Worm (Caenorhabditis elegans) whole organism, L3 larva: Measurements from ENCODE around the gene ZK938.3.
"Not testable (repeated sequence)": the region's sequence is repeated elsewhere in the genome, so short reads cannot be mapped to it uniquely, and the experiment has no call there.

Experiments used
- ZK546.5 ChIP-seq: sonication (generic microtip); optimal IDR thresholded peaks from 2 replicates; lab custom pipeline; 2017; ENCODE audit warnings: missing biosample characterization, missing genetic modification characterization
- aly-2 ChIP-seq: fragments of 150-350 bp; optimal IDR thresholded peaks from 2 replicates; lab custom pipeline; 2014; ENCODE audit warnings: missing biosample characterization, missing genetic modification characterization
- ama-1 ChIP-seq: fragments of 150-350 bp; optimal IDR thresholded peaks from 2 replicates; lab custom pipeline; 2018
- ceh-28 ChIP-seq: fragments of 150-350 bp; optimal IDR thresholded peaks from 2 replicates; lab custom pipeline; 2014; ENCODE audit warnings: missing biosample characterization, missing genetic modification reagents, missing genetic modification characterization
- ceh-82 ChIP-seq: fragments of 150-350 bp; optimal IDR thresholded peaks from 2 replicates; lab custom pipeline; 2014; ENCODE audit warnings: missing biosample characterization, missing genetic modification characterization
- ceh-9 ChIP-seq: sonication (generic microtip); optimal IDR thresholded peaks from 2 replicates; lab custom pipeline; 2018; ENCODE audit warnings: missing biosample characterization, missing genetic modification characterization
- daf-12 ChIP-seq: fragments of 150-350 bp; optimal IDR thresholded peaks from 2 replicates; lab custom pipeline; 2014; ENCODE audit warnings: missing biosample characterization, missing genetic modification reagents, missing genetic modification characterization
- egl-27 ChIP-seq: sonication (generic microtip); optimal IDR thresholded peaks from 4 replicates; lab custom pipeline; 2017; ENCODE audit warnings: missing biosample characterization, missing genetic modification reagents, missing genetic modification characterization
- egl-5 ChIP-seq: fragments of 150-350 bp; optimal IDR thresholded peaks from 2 replicates; lab custom pipeline; 2017; ENCODE audit warnings: missing biosample characterization, missing genetic modification reagents, missing genetic modification characterization, inconsistent platforms
- elt-1 ChIP-seq: fragments of 150-350 bp; optimal IDR thresholded peaks from 2 replicates; lab custom pipeline; 2014; ENCODE audit warnings: missing biosample characterization, missing genetic modification characterization
- elt-3 ChIP-seq, 3 experiments: fragments of 150-350 bp in 1 of 3; sonication (generic microtip) in 2 of 3; optimal IDR thresholded peaks; 2 replicates in 2 of 3; 4 replicates in 1 of 3; lab custom pipeline; 2014 to 2017; ENCODE audit warnings: missing biosample characterization in 3 of 3, missing genetic modification characterization in 3 of 3
- eor-1 ChIP-seq, 2 experiments: fragments of 150-350 bp; optimal IDR thresholded peaks; 2 replicates each; lab custom pipeline; 2014 to 2018; ENCODE audit warnings: missing biosample characterization in 2 of 2, missing genetic modification characterization in 2 of 2
- fkh-10 ChIP-seq: sonication (generic microtip); optimal IDR thresholded peaks from 2 replicates; lab custom pipeline; 2017; ENCODE audit warnings: missing biosample characterization, missing genetic modification reagents, missing genetic modification characterization
- fkh-2 ChIP-seq: fragments of 150-350 bp; optimal IDR thresholded peaks from 2 replicates; lab custom pipeline; 2014; ENCODE audit warnings: missing biosample characterization, missing genetic modification reagents, missing genetic modification characterization
- hmg-11 ChIP-seq: sonication (generic microtip); optimal IDR thresholded peaks from 2 replicates; lab custom pipeline; 2016; ENCODE audit warnings: missing genetic modification characterization, missing compliant biosample characterization
- jun-1 ChIP-seq: fragments of 150-350 bp; optimal IDR thresholded peaks from 2 replicates; lab custom pipeline; 2014; ENCODE audit warnings: missing biosample characterization, missing genetic modification reagents, missing genetic modification characterization
- lsy-12 ChIP-seq: sonication (generic microtip); optimal IDR thresholded peaks from 2 replicates; lab custom pipeline; 2016; ENCODE audit warnings: mild to moderate bottlenecking, missing genetic modification characterization, missing compliant biosample characterization
- mdl-1 ChIP-seq: fragments of 150-350 bp; optimal IDR thresholded peaks from 2 replicates; lab custom pipeline; 2014; ENCODE audit warnings: missing biosample characterization, missing genetic modification characterization
- mml-1 ChIP-seq: fragments of 150-350 bp; sonication (generic microtip); optimal IDR thresholded peaks from 3 replicates; lab custom pipeline; 2014; ENCODE audit warnings: missing biosample characterization, missing genetic modification characterization
- nfya-1 ChIP-seq: sonication (generic microtip); optimal IDR thresholded peaks from 2 replicates; lab custom pipeline; 2017; ENCODE audit warnings: missing genetic modification characterization, mild to moderate bottlenecking, missing compliant biosample characterization, antibody characterized with exemption, moderate library complexity; ENCODE audit not compliant: insufficient read depth
- nhr-12 ChIP-seq: fragments of 150-350 bp; optimal IDR thresholded peaks from 2 replicates; lab custom pipeline; 2014; ENCODE audit warnings: missing biosample characterization, missing genetic modification characterization
- nhr-237 ChIP-seq: fragments of 150-350 bp; optimal IDR thresholded peaks from 2 replicates; lab custom pipeline; 2014; ENCODE audit warnings: missing biosample characterization, missing genetic modification characterization
- nhr-67 ChIP-seq: fragments of 150-350 bp; optimal IDR thresholded peaks from 2 replicates; lab custom pipeline; 2014; ENCODE audit warnings: missing biosample characterization, missing genetic modification characterization
- pha-4 ChIP-seq: fragments of 150-350 bp; optimal IDR thresholded peaks from 2 replicates; lab custom pipeline; 2014; ENCODE audit warnings: missing biosample characterization, missing genetic modification reagents, missing genetic modification characterization
- pqm-1 ChIP-seq: fragments of 150-350 bp; optimal IDR thresholded peaks from 2 replicates; lab custom pipeline; 2017; ENCODE audit warnings: missing biosample characterization, missing genetic modification characterization, inconsistent platforms
- skn-1 ChIP-seq: fragments of 150-350 bp; optimal IDR thresholded peaks from 2 replicates; lab custom pipeline; 2014; ENCODE audit warnings: missing biosample characterization, missing genetic modification characterization
- snpc-4 ChIP-seq: fragments of 150-350 bp; optimal IDR thresholded peaks from 2 replicates; lab custom pipeline; 2014; ENCODE audit warnings: missing biosample characterization, missing genetic modification characterization
- tbx-2 ChIP-seq: sonication (generic microtip); optimal IDR thresholded peaks from 2 replicates; lab custom pipeline; 2016; ENCODE audit warnings: mild to moderate bottlenecking, missing genetic modification characterization, missing compliant biosample characterization
- zag-1 ChIP-seq: fragments of 150-350 bp; optimal IDR thresholded peaks from 2 replicates; lab custom pipeline; 2014; ENCODE audit warnings: missing biosample characterization, missing genetic modification characterization

ZK938.3 gene

DNA sequence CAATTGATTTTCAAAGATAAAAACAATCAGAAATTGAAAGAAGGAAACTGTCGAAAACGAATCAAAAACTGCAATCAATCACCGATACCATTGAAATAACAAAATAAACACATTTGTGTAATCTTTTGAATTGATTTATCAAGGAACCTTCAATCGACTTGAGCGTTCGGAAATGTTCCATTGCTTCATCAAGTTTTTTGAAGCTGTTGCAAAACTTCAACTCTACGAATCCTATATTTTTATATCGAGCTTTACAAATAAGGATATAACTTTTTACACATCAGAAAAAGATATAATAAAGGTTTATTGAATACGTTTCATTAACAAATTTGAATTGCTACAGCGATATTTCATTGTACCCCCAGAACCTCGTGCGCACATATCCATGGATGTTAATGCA, 39.2 kb upstream of the ZK938.3 start, which contains the start of gene chil-8:
chil-8 (minus strand) TSS at position 101 of the 400 bp plus-strand sequence.
- TF ChIP-seq ceh-82 (tag; lab: Kevin White, UChicago) (no peak), mml-1 (tag; lab: Kevin White, UChicago) (no peak), eor-1 (tag; optimal IDR thresholded peaks at IDR 0.05; lab: Kevin White, UChicago) (no peak), mdl-1 (tag; lab: Kevin White, UChicago) (no peak), egl-27 (tag; lab: Kevin White, UChicago) (no peak), elt-1 (no peak), ZK546.5 (tag; lab: Kevin White, UChicago) (no peak), nhr-12 (tag; lab: Kevin White, UChicago) (no peak), jun-1 (tag; lab: Kevin White, UChicago) (no peak), lsy-12 (tag; lab: Kevin White, UChicago) (no peak), nfya-1 (tag; lab: Kevin White, UChicago) (no peak), hmg-11 (tag; lab: Kevin White, UChicago) (no peak), elt-3 (tag; optimal IDR thresholded peaks at IDR 0.05; lab: Kevin White, UChicago) (no peak)
- TF ChIP-seq, all 47 proteins: peak for 0

- TF ChIP-seq skn-1 (tag; lab: Kevin White, UChicago) (no peak), daf-12 (no peak), zag-1 (tag; lab: Kevin White, UChicago) (no peak), ZK546.5 (tag; lab: Kevin White, UChicago) (no peak), egl-5 (tag; lab: Kevin White, UChicago) (no peak), elt-3 (tag; optimal IDR thresholded peaks at IDR 0.05; lab: Kevin White, UChicago) (no peak), ceh-82 (tag; lab: Kevin White, UChicago) (no peak), egl-27 (tag; lab: Kevin White, UChicago) (no peak), nhr-67 (tag; lab: Kevin White, UChicago) (no peak), hmg-11 (tag; lab: Kevin White, UChicago) (no peak)
Measured at ce11 chrII:9871061-9871460, 37.3 kb upstream of the ZK938.3 start, which contains the start of gene chil-7. Gene chil-7 (minus strand): TSS chrII:9871172.

ce11 chrII:9868698-9869097, 34.9 kb upstream of the ZK938.3 start, which contains the start of gene old-1:
Gene old-1 (minus strand): TSS chrII:9868747.
- TF ChIP-seq nfya-1 (tag; lab: Kevin White, UChicago) (peak; percentile 51), tbx-2 (tag; lab: Kevin White, UChicago) (no peak), snpc-4 (tag; lab: Kevin White, UChicago) (no peak), ceh-9 (tag; lab: Kevin White, UChicago) (no peak), nhr-12 (tag; lab: Kevin White, UChicago) (no peak), aly-2 (no peak), fkh-2 (tag; lab: Kevin White, UChicago) (no peak)

- TF ChIP-seq pha-4 (tag; lab: Kevin White, UChicago) (no peak), jun-1 (tag; lab: Kevin White, UChicago) (no peak), ceh-28 (no peak), ceh-82 (tag; lab: Kevin White, UChicago) (no peak), nhr-237 (no peak), snpc-4 (tag; lab: Kevin White, UChicago) (no peak), fkh-10 (no peak), pqm-1 (tag; lab: Kevin White, UChicago) (no peak), daf-12 (no peak), aly-2 (no peak), egl-5 (tag; lab: Kevin White, UChicago) (no peak), eor-1 (tag; optimal IDR thresholded peaks at IDR 0.05; lab: Kevin White, UChicago) (no peak)
- TF ChIP-seq, all 47 proteins: peak for 0
Measured at ce11 chrII:9868207-9868606, 34.5 kb upstream of the ZK938.3 start.

DNA sequence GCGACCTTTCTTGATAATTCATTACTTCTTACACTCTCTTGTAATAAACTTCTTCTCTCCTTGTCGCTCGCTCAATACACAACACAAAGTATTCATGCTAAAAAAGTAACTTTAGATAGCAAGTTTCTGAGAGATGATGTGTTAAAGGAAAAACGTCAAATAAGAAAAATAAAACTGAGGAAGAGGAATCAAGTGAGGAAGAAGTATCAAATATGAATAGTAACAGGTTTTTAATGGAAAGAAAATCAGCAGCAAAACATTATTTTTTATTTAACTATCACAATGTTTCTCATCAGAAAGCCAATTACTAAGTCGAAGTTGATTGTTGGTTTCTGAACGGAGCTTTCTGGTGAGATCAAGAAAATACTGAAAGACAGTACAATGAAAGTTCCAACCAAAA, 32.6 kb upstream of the ZK938.3 start, which contains the start of gene chil-1:
chil-1 (minus strand) TSS at position 101 of the 400 bp plus-strand sequence.
- not testable (repeated sequence) for TF ChIP-seq ama-1; egl-27 (tag; lab: Kevin White, UChicago); aly-2

DNA sequence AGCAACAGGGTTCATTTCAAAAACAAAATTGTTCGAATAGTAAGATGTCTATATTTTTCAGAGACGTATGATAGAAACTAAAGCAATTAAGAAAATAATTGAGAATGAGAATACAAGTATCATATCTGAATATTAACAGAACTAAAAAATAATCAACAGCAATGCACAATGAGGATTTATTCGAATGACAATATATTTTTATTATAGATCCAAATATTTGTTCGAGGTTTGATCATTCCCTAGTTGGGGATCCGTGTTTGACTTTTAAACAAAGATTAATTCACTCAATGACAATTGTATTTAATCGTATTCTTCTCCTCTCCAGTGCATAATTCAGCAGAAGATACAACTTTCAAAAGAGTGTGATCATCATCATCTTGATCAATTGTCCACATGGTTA, 28.4 kb upstream of the ZK938.3 start, which contains the start of gene C08H9.18:
C08H9.18 (minus strand) TSS at position 101 of the 400 bp plus-strand sequence.
- TF ChIP-seq pqm-1 (tag; lab: Kevin White, UChicago) (no peak), ama-1 (no peak)
